Worm (Caenorhabditis elegans) whole organism, young adult: Measurements from ENCODE around the gene T25E4.2.

Experiments
- B0019.2 ChIP-seq: fragments of 200-800 bp; sonication (Bioruptor generic); conservative IDR thresholded peaks from 2 replicates; pipeline ENCODE4 v1.3.6; 2022; ENCODE audit warnings: missing genetic modification reagents, missing genetic modification characterization, missing compliant biosample characterization
- B0035.1 ChIP-seq: sonication (generic microtip); optimal IDR thresholded peaks from 2 replicates; lab custom pipeline; 2016; ENCODE audit warnings: missing genetic modification characterization, mild to moderate bottlenecking, missing compliant biosample characterization, missing genotype, missing genetic modification reagents
- B0261.1 ChIP-seq: sonication (generic microtip); optimal IDR thresholded peaks from 2 replicates; lab custom pipeline; 2016; ENCODE audit warnings: mild to moderate bottlenecking, missing genetic modification characterization, moderate library complexity, missing compliant biosample characterization
- F37B4.10 ChIP-seq: fragments of 200-800 bp; sonication (Bioruptor generic); IDR thresholded peaks from 2 replicates; pipeline ENCODE4 v1.3.6; 2022; ENCODE audit warnings: missing genetic modification characterization, missing compliant biosample characterization
- F55B11.4 ChIP-seq: sonication (generic microtip); optimal IDR thresholded peaks from 2 replicates; lab custom pipeline; 2016; ENCODE audit warnings: missing compliant biosample characterization, missing genetic modification characterization, borderline replicate concordance; ENCODE audit not compliant: insufficient read depth
- F57C9.4 ChIP-seq: sonication (generic microtip); optimal IDR thresholded peaks from 2 replicates; lab custom pipeline; 2017; ENCODE audit warnings: mild to moderate bottlenecking, missing genetic modification characterization, missing compliant biosample characterization
- K11D2.4 ChIP-seq: fragments of 200-800 bp; sonication (Bioruptor generic); IDR thresholded peaks from 2 replicates; pipeline ENCODE4 v1.3.6; 2022; ENCODE audit warnings: missing genetic modification reagents, missing genetic modification characterization, missing compliant biosample characterization
- Y53G8AR.9 ChIP-seq: fragments of 200-800 bp; sonication (Bioruptor generic); conservative IDR thresholded peaks from 2 replicates; pipeline ENCODE4 v1.3.6; 2022; ENCODE audit warnings: missing genetic modification reagents, missing genetic modification characterization, missing compliant biosample characterization
- Y56A3A.18 ChIP-seq: fragments of 200-800 bp; sonication (Bioruptor generic); IDR thresholded peaks from 2 replicates; pipeline ENCODE4 v1.3.6; 2022; ENCODE audit warnings: missing genetic modification reagents, missing genetic modification characterization, missing compliant biosample characterization
- Y67H2A.10 ChIP-seq: fragments of 200-800 bp; sonication (Bioruptor generic); conservative IDR thresholded peaks from 2 replicates; pipeline ENCODE4 v1.3.6; 2022; ENCODE audit warnings: missing genetic modification reagents, missing genetic modification characterization, missing compliant biosample characterization
- Y95B8A.8 ChIP-seq: fragments of 200-800 bp; sonication (Bioruptor generic); IDR thresholded peaks from 2 replicates; pipeline ENCODE4 v1.3.6; 2022; ENCODE audit warnings: missing genetic modification reagents, missing genetic modification characterization, missing compliant biosample characterization
- akir-1 ChIP-seq: fragments of 200-800 bp; sonication (Bioruptor generic); optimal IDR thresholded peaks from 2 replicates; lab custom pipeline; 2018; ENCODE audit warnings: mild to moderate bottlenecking, missing genetic modification characterization, moderate library complexity, missing compliant biosample characterization
- ama-1 ChIP-seq, 3 experiments: fragments of 150-350 bp in 1 of 3; sonication (generic microtip) in 2 of 3; optimal IDR thresholded peaks; 2 replicates each; lab custom pipeline; 2014 to 2018; ENCODE audit warnings: missing biosample characterization in 2 of 3, missing genetic modification characterization in 2 of 3, missing genetic modification reagents in 2 of 3
- aptf-2 ChIP-seq: fragments of 200-800 bp; sonication (Bioruptor generic); conservative IDR thresholded peaks from 2 replicates; pipeline ENCODE4 v1.3.6; 2022; ENCODE audit warnings: missing genetic modification reagents, missing genetic modification characterization, missing compliant biosample characterization
- aptf-3 ChIP-seq: fragments of 200-800 bp; sonication (Bioruptor generic); IDR thresholded peaks from 2 replicates; pipeline ENCODE4 v1.3.6; 2022; ENCODE audit warnings: missing genetic modification characterization, missing compliant biosample characterization
- attf-5 ChIP-seq: fragments of 200-800 bp; sonication (Bioruptor generic); optimal IDR thresholded peaks from 2 replicates; lab custom pipeline; 2018; ENCODE audit warnings: mild to moderate bottlenecking, missing genetic modification characterization, missing compliant biosample characterization
- bed-2 ChIP-seq: fragments of 200-800 bp; sonication (Bioruptor generic); IDR thresholded peaks from 2 replicates; pipeline ENCODE4 v1.3.6; 2022; ENCODE audit warnings: missing genetic modification reagents, missing genetic modification characterization, missing compliant biosample characterization
- ccch-3 ChIP-seq: fragments of 200-800 bp; sonication (Bioruptor generic); optimal IDR thresholded peaks from 2 replicates; lab custom pipeline; 2018; ENCODE audit warnings: mild to moderate bottlenecking, missing genetic modification characterization, missing compliant biosample characterization
- cebp-2 ChIP-seq: fragments of 200-800 bp; sonication (Bioruptor generic); IDR thresholded peaks from 2 replicates; pipeline ENCODE4 v1.3.6; 2022; ENCODE audit warnings: missing genetic modification characterization, missing compliant biosample characterization
- ceh-40 ChIP-seq: fragments of 200-800 bp; sonication (Bioruptor generic); IDR thresholded peaks from 2 replicates; pipeline ENCODE4 v1.3.6; 2022; ENCODE audit warnings: missing genetic modification characterization, missing compliant biosample characterization
- ceh-91 ChIP-seq: fragments of 200-800 bp; sonication (Bioruptor generic); IDR thresholded peaks from 2 replicates; pipeline ENCODE4 v1.3.6; 2022; ENCODE audit warnings: missing genetic modification reagents, missing genetic modification characterization, missing compliant biosample characterization
- chd-7 ChIP-seq: sonication (generic microtip); optimal IDR thresholded peaks from 2 replicates; lab custom pipeline; 2016; ENCODE audit warnings: mild to moderate bottlenecking, missing genetic modification characterization, moderate library complexity, missing compliant biosample characterization
- dpff-1 ChIP-seq: sonication (generic microtip); optimal IDR thresholded peaks from 2 replicates; lab custom pipeline; 2017; ENCODE audit warnings: mild to moderate bottlenecking, missing genetic modification characterization, missing compliant biosample characterization
- egl-18 ChIP-seq: fragments of 200-800 bp; sonication (Bioruptor generic); IDR thresholded peaks from 2 replicates; pipeline ENCODE4 v1.3.6; 2022; ENCODE audit warnings: missing genetic modification reagents, missing genetic modification characterization, missing compliant biosample characterization
- ekl-4 ChIP-seq: fragments of 200-800 bp; sonication (Bioruptor generic); IDR thresholded peaks from 2 replicates; pipeline ENCODE4 v1.3.6; 2022; ENCODE audit warnings: missing genetic modification reagents, missing genetic modification characterization, missing compliant biosample characterization
- him-1 ChIP-seq: sonication (generic microtip); optimal IDR thresholded peaks from 2 replicates; lab custom pipeline; 2016; ENCODE audit warnings: missing genotype, missing genetic modification reagents, missing genetic modification characterization, missing compliant biosample characterization
- hmg-1.2 ChIP-seq: fragments of 200-800 bp; sonication (Bioruptor generic); IDR thresholded peaks from 2 replicates; pipeline ENCODE4 v1.3.6; 2022; ENCODE audit warnings: missing genetic modification reagents, missing genetic modification characterization, missing compliant biosample characterization
- hrde-1 ChIP-seq: sonication (generic microtip); optimal IDR thresholded peaks from 2 replicates; lab custom pipeline; 2016; ENCODE audit warnings: missing genetic modification characterization, mild to moderate bottlenecking, missing compliant biosample characterization, moderate library complexity, missing genotype, missing genetic modification reagents, borderline replicate concordance
- hsf-1 ChIP-seq: fragments of 200-800 bp; sonication (Bioruptor generic); IDR thresholded peaks from 2 replicates; pipeline ENCODE4 v1.3.6; 2022; ENCODE audit warnings: missing genetic modification reagents, missing genetic modification characterization, missing compliant biosample characterization
- let-526 ChIP-seq: fragments of 200-800 bp; sonication (Bioruptor generic); IDR thresholded peaks from 2 replicates; pipeline ENCODE4 v1.3.6; 2022; ENCODE audit warnings: missing genetic modification reagents, missing genetic modification characterization, missing compliant biosample characterization
- lin-40 ChIP-seq: sonication (generic microtip); optimal IDR thresholded peaks from 2 replicates; lab custom pipeline; 2016; ENCODE audit warnings: missing genetic modification characterization, mild to moderate bottlenecking, missing compliant biosample characterization, missing genotype, missing genetic modification reagents
- lir-1 ChIP-seq: fragments of 200-800 bp; sonication (Bioruptor generic); conservative IDR thresholded peaks from 2 replicates; pipeline ENCODE4 v1.3.6; 2022; ENCODE audit warnings: missing genetic modification reagents, missing genetic modification characterization, missing compliant biosample characterization
- mcd-1 ChIP-seq: fragments of 200-800 bp; sonication (Bioruptor generic); IDR thresholded peaks from 2 replicates; pipeline ENCODE4 v1.3.6; 2022; ENCODE audit warnings: missing genetic modification reagents, missing genetic modification characterization, missing compliant biosample characterization
- mel-28 ChIP-seq: sonication (generic microtip); optimal IDR thresholded peaks from 2 replicates; lab custom pipeline; 2016; ENCODE audit warnings: borderline replicate concordance, mild to moderate bottlenecking, missing genetic modification characterization, missing compliant biosample characterization
- mes-4 ChIP-seq: sonication (generic microtip); optimal IDR thresholded peaks from 2 replicates; lab custom pipeline; 2016; ENCODE audit warnings: missing genotype, missing genetic modification characterization, missing compliant biosample characterization
- mxl-1 ChIP-seq: sonication (generic microtip); optimal IDR thresholded peaks from 2 replicates; lab custom pipeline; 2016; ENCODE audit warnings: missing genetic modification characterization, missing compliant biosample characterization
- nhr-80 ChIP-seq: sonication (generic microtip); optimal IDR thresholded peaks from 2 replicates; lab custom pipeline; 2016; ENCODE audit warnings: missing genetic modification characterization, missing compliant biosample characterization
- nhr-90 ChIP-seq: sonication (generic microtip); optimal IDR thresholded peaks from 2 replicates; lab custom pipeline; 2016; ENCODE audit warnings: missing genotype, mild to moderate bottlenecking, missing genetic modification characterization, missing compliant biosample characterization
- rcor-1 ChIP-seq: fragments of 200-800 bp; sonication (Bioruptor generic); IDR thresholded peaks from 2 replicates; pipeline ENCODE4 v1.3.6; 2022; ENCODE audit warnings: missing genetic modification reagents, missing genetic modification characterization, missing compliant biosample characterization
- rpc-1 ChIP-seq, 2 experiments: fragments of 150-350 bp in 1 of 2; sonication (generic microtip) in 1 of 2; optimal IDR thresholded peaks; 2 replicates each; lab custom pipeline; 2014 to 2018; ENCODE audit warnings: missing biosample characterization in 1 of 2, missing genetic modification characterization in 1 of 2, missing genetic modification reagents in 1 of 2, missing genotype in 1 of 2
- snpc-4 ChIP-seq, 5 experiments: fragments of 150-350 bp in 1 of 5; sonication (generic microtip) in 4 of 5; optimal IDR thresholded peaks; 2 replicates each; lab custom pipeline; 2014 to 2018; ENCODE audit warnings: missing genetic modification characterization in 5 of 5, missing biosample characterization in 3 of 5, antibody characterized with exemption in 2 of 5, mild to moderate bottlenecking in 2 of 5, missing compliant biosample characterization in 2 of 5, missing genotype in 2 of 5, moderate library complexity in 2 of 5, missing genetic modification reagents in 1 of 5
- somi-1 ChIP-seq: fragments of 200-800 bp; sonication (Bioruptor generic); optimal IDR thresholded peaks from 2 replicates; lab custom pipeline; 2018; ENCODE audit warnings: mild to moderate bottlenecking, missing genetic modification characterization, missing compliant biosample characterization
- sptf-2 ChIP-seq: fragments of 200-800 bp; sonication (Bioruptor generic); optimal IDR thresholded peaks from 2 replicates; lab custom pipeline; 2018; ENCODE audit warnings: mild to moderate bottlenecking, missing genetic modification characterization, missing compliant biosample characterization
- tbx-9 ChIP-seq: sonication (generic microtip); optimal IDR thresholded peaks from 2 replicates; lab custom pipeline; 2016; ENCODE audit warnings: borderline replicate concordance, missing genetic modification characterization, inconsistent platforms, missing compliant biosample characterization
- ztf-18 ChIP-seq: sonication (generic microtip); optimal IDR thresholded peaks from 2 replicates; lab custom pipeline; 2016; ENCODE audit warnings: missing genotype, mild to moderate bottlenecking, missing genetic modification characterization, missing compliant biosample characterization

T25E4.2 gene

DNA sequence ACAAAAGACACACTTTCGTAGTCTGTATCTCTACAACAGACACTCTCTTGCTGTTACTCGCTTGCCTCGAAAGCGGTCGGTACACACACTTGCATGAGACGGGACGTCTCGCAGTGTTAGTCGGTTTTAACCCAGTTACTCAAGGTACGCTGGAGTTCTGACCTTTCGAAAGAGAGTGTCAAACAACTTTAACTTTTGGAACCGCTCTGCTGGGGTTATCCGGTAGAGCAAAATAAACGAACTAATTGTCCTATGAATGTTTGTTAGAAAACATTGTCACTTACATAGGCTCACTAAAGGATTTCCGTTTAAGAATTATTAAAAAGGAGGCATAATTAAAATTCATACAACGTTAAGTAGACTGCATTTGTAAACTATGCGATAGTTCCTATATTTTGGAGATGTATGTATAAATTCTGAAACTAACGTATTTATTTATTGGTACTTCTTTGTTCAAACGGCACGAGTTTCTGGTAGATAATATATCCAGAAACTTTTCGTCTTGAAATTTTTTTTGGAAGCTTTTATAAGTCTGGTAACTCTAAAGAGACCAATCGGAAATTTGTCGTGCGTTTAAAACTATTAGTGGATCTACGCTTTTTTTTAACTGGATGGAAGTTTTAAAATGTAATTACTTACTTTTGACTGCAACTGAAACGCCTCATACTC lies 38.6 kb downstream of the T25E4.2 start:
- TF ChIP-seq somi-1 (peak; percentile 94), ama-1 (optimal IDR thresholded peaks at IDR 0.05; lab: Kevin White, UChicago) (peak; percentile 100), ama-1 (GFP tag; optimal IDR thresholded peaks at IDR 0.05; lab: Kevin White, UChicago) (peak; percentile 85 to 93), snpc-4 (GFP tag; optimal IDR thresholded peaks at IDR 0.05; lab: Kevin White, UChicago) (peak; percentile 98), snpc-4 (tag; optimal IDR thresholded peaks at IDR 0.05; lab: Kevin White, UChicago) (peak; percentile 99 to 100 (median 100)), egl-18 (GFP tag; lab: Robert Waterston, UW) (peak; percentile 88), dpff-1 (tag; lab: Kevin White, UChicago) (peak; percentile 97), Y67H2A.10 (GFP tag; lab: Robert Waterston, UW) (peak; percentile 73), hmg-1.2 (GFP tag; lab: Robert Waterston, UW) (peak; percentile 90), chd-7 (tag; lab: Kevin White, UChicago) (peak; percentile 97), ceh-40 (GFP tag; lab: Robert Waterston, UW) (0 out of 2 replicates have a peak, but pooled peaks have one; percentile 79), mel-28 (tag; lab: Kevin White, UChicago) (peak; percentile 91), mes-4 (tag; lab: Kevin White, UChicago) (peak; percentile 55), Y53G8AR.9 (GFP tag; lab: Robert Waterston, UW) (peak; percentile 95), F37B4.10 (GFP tag; lab: Robert Waterston, UW) (peak; percentile 92; the same call in 1 of the 2 replicates), rcor-1 (GFP tag; lab: Robert Waterston, UW) (peak; percentile 92), B0261.1 (tag; lab: Kevin White, UChicago) (peak; percentile 51), rpc-1 (optimal IDR thresholded peaks at IDR 0.05; lab: Kevin White, UChicago) (peak; percentile 8), rpc-1 (tag; optimal IDR thresholded peaks at IDR 0.05; lab: Kevin White, UChicago) (peak; percentile 5), nhr-90 (peak; percentile 69), F55B11.4 (no peak), Y95B8A.8 (peak; percentile 95), akir-1 (GFP tag; lab: Kevin White, UChicago) (peak; percentile 93), lir-1 (GFP tag; lab: Robert Waterston, UW) (peak; percentile 89), attf-5 (GFP tag; lab: Kevin White, UChicago) (peak; percentile 87), let-526 (GFP tag; lab: Robert Waterston, UW) (peak; percentile 94), hrde-1 (tag; lab: Kevin White, UChicago) (peak; percentile 80), K11D2.4 (GFP tag; lab: Robert Waterston, UW) (peak; percentile 95), Y56A3A.18 (GFP tag; lab: Robert Waterston, UW) (peak; percentile 91), mxl-1 (peak; percentile 65), ekl-4 (GFP tag; lab: Robert Waterston, UW) (peak; percentile 96), tbx-9 (tag; lab: Kevin White, UChicago) (no peak), him-1 (tag; lab: Kevin White, UChicago) (peak; percentile 85), hsf-1 (GFP tag; lab: Robert Waterston, UW) (peak; percentile 67), nhr-80 (tag; lab: Kevin White, UChicago) (peak; percentile 45), B0019.2 (GFP tag; lab: Robert Waterston, UW) (no peak), ccch-3 (peak; percentile 81), mcd-1 (GFP tag; lab: Robert Waterston, UW) (peak; percentile 95), cebp-2 (peak; percentile 83; the same call in 1 of the 2 replicates), ceh-91 (peak; percentile 48; the same call in 1 of the 2 replicates), B0035.1 (tag; lab: Kevin White, UChicago) (peak; percentile 94), lin-40 (tag; lab: Kevin White, UChicago) (peak; percentile 99), F57C9.4 (peak; percentile 95), sptf-2 (GFP tag; lab: Kevin White, UChicago) (peak; percentile 10), bed-2 (GFP tag; lab: Robert Waterston, UW) (peak; percentile 87), aptf-2 (GFP tag; lab: Robert Waterston, UW) (peak; percentile 72; the same call in 1 of the 2 replicates), ztf-18 (peak; percentile 77), aptf-3 (GFP tag; lab: Robert Waterston, UW) (peak; percentile 83; the same call in 1 of the 2 replicates)
